Fruit fly (Drosophila melanogaster): Measurements from ENCODE around the gene mRpL2.
A peak's percentile ranks its signal among the peaks of the same experiment; 100 is the strongest.

Gene mRpL2

DNA sequence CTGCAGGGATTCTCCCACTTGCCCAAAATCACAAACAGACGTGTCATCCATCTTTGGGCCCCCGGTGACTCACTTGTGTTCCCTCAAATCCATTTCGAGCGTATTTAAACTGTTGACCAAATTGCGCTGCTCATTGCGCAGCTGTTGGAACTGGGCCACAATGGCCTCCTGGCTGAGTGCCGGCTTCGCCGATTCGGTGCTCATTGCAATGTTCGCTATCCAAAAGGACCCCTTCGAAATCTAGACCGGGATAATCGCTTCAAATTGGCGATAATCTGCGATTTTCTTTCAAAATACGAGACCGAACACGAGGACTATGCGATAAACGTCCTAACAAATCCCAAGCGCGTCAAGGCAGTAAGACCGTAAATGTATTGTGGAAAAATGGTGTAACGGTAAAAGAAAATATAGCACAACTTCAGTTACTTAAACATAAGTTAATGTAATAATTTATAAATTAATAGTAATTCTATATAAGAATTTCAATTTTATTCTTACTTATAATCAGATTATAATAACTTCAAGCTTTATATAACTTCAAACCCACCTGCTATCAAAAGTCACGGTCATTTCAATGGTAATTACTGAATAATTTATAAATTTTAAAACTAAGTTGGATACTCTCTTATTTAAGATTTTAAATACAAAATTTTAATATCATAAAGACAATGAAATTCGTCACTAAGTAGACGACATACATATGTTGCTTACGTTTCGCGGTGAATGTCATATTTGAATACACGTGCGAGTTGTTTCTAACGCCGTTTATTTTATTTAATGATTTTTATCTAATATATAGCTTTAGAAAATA, 46.4 kb upstream of the mRpL2 start, which contains the start of the genes Pfdn2 and Noc1 (continued):
- TF ChIP-seq psq (GFP tag; optimal IDR thresholded peaks at IDR 0.05): no peak
- peak; percentile 33 for TF ChIP-seq YL-1 (GFP tag; optimal IDR thresholded peaks at IDR 0.05)
- peak; percentile 39; the same call in 1 of the 2 replicates for TF ChIP-seq wdn (GFP tag; IDR thresholded peaks at IDR 0.05)
- TF ChIP-seq Doc2 (GFP tag; IDR thresholded peaks at IDR 0.05): no peak
- TF ChIP-seq Sry-δ (GFP tag; optimal IDR thresholded peaks at IDR 0.05): no peak
- no peak for TF ChIP-seq ap (GFP tag; IDR thresholded peaks at IDR 0.05)
- no peak for TF ChIP-seq B-H1 (GFP tag; IDR thresholded peaks at IDR 0.05)
- no peak for TF ChIP-seq Eip74EF (GFP tag; optimal IDR thresholded peaks at IDR 0.05)
- no peak for TF ChIP-seq CG8944 (GFP tag; optimal IDR thresholded peaks at IDR 0.05)
- no peak for TF ChIP-seq NC2α (GFP tag; optimal IDR thresholded peaks at IDR 0.05)
- peak; percentile 73 for TF ChIP-seq CG9932 (GFP tag; IDR thresholded peaks at IDR 0.05)
- no peak for TF ChIP-seq scrt (GFP tag; optimal IDR thresholded peaks at IDR 0.05)

DNA sequence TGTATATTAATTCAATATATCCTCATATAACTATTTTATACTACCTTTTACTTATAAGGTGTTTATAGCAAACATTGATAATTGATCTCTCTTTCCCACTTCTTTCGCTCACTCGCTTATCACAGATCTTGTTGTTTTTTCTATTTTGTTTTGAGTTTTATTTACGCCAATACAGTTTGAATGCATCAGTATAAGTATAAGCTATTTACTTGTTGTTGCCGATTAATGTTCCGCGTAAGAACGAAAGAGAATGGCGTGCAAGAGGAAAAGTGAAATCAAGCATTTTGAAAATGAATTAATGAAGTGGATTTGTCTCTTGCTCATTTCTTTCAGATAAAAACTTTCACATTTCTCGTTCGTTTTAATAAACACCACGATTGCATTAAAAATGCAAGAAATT, 37.0 kb upstream of the mRpL2 start:
- TF ChIP-seq Blimp-1 (GFP tag; optimal IDR thresholded peaks at IDR 0.05): peak; percentile 83
- TF ChIP-seq cg (GFP tag; optimal IDR thresholded peaks at IDR 0.05): peak; percentile 25
- TF ChIP-seq grn (GFP tag; optimal IDR thresholded peaks at IDR 0.05): peak; percentile 73
- TF ChIP-seq bbx (GFP tag; IDR thresholded peaks at IDR 0.05; ENCODE audit: partially characterized antibody): no peak
- TF ChIP-seq nom (GFP tag; optimal IDR thresholded peaks at IDR 0.05): peak; percentile 10

dm6 chr3L:11084557-11085231, 36.0 kb upstream of the mRpL2 start:
- TF ChIP-seq crc (GFP tag; optimal IDR thresholded peaks at IDR 0.05) (peak; percentile 95), croc (GFP tag; conservative IDR thresholded peaks at IDR 0.05) (peak; percentile 94), Drgx (GFP tag; IDR thresholded peaks at IDR 0.05) (peak; percentile 99), z (GFP tag; IDR thresholded peaks at IDR 0.05) (peak; percentile 68; the same call in 1 of the 3 replicates), zen (tag; optimal IDR thresholded peaks at IDR 0.05) (peak; percentile 94), CG18599 (GFP tag; optimal IDR thresholded peaks at IDR 0.05) (peak; percentile 92), CG17385 (GFP tag; optimal IDR thresholded peaks at IDR 0.05) (peak; percentile 95), chif (GFP tag; optimal IDR thresholded peaks at IDR 0.05) (peak; percentile 98), Dfd (GFP tag; optimal IDR thresholded peaks at IDR 0.05) (no peak), lbe (GFP tag; optimal IDR thresholded peaks at IDR 0.05) (no peak), ro (GFP tag; IDR thresholded peaks at IDR 0.05) (peak; percentile 86), dysf (GFP tag; IDR thresholded peaks at IDR 0.05) (peak; percentile 97), CG4328 (GFP tag; optimal IDR thresholded peaks at IDR 0.05) (peak; percentile 82), CG10462 (GFP tag; optimal IDR thresholded peaks at IDR 0.05) (peak; percentile 97), Abd-B (GFP tag; optimal IDR thresholded peaks at IDR 0.05) (peak; percentile 95), NC2α (GFP tag; optimal IDR thresholded peaks at IDR 0.05) (peak; percentile 95), da (GFP tag; optimal IDR thresholded peaks at IDR 0.05) (peak; percentile 93), CG13894 (tag; optimal IDR thresholded peaks at IDR 0.05) (no peak), CG14710 (tag; optimal IDR thresholded peaks at IDR 0.05) (peak; percentile 97), kni (GFP tag; optimal IDR thresholded peaks at IDR 0.05) (peak; percentile 41), Rfx (GFP tag; IDR thresholded peaks at IDR 0.05) (peak; percentile 95), CG3065 (GFP tag; optimal IDR thresholded peaks at IDR 0.05) (peak; percentile 91), GATAe (GFP tag; conservative IDR thresholded peaks at IDR 0.05) (peak; percentile 62), Ravus (GFP tag; IDR thresholded peaks at IDR 0.05) (peak; percentile 80), lilli (GFP tag; optimal IDR thresholded peaks at IDR 0.05) (peak; percentile 95), CG3163 (GFP tag; optimal IDR thresholded peaks at IDR 0.05) (peak; percentile 85), Med (GFP tag) (peak; percentile 99), bowl (GFP tag; IDR thresholded peaks at IDR 0.05) (peak; percentile 93), ham (GFP tag; IDR thresholded peaks at IDR 0.05) (no peak), CG15696 (tag; optimal IDR thresholded peaks at IDR 0.05) (peak; percentile 93)

Data from whole organism, embryonic.